Worm (Caenorhabditis elegans) whole organism, L3 larva: Measurements from ENCODE around the gene grl-29.

Experiments
- R02D3.7 ChIP-seq: fragments of 150-350 bp; optimal IDR thresholded peaks from 2 replicates; lab custom pipeline; 2014; ENCODE audit warnings: missing biosample characterization, missing genetic modification characterization
- ZK546.5 ChIP-seq: sonication (generic microtip); optimal IDR thresholded peaks from 2 replicates; lab custom pipeline; 2017; ENCODE audit warnings: missing biosample characterization, missing genetic modification characterization
- ama-1 ChIP-seq: fragments of 150-350 bp; optimal IDR thresholded peaks from 2 replicates; lab custom pipeline; 2018
- egl-27 ChIP-seq: sonication (generic microtip); optimal IDR thresholded peaks from 4 replicates; lab custom pipeline; 2017; ENCODE audit warnings: missing biosample characterization, missing genetic modification reagents, missing genetic modification characterization
- elt-1 ChIP-seq: fragments of 150-350 bp; optimal IDR thresholded peaks from 2 replicates; lab custom pipeline; 2014; ENCODE audit warnings: missing biosample characterization, missing genetic modification characterization
- elt-2 ChIP-seq: sonication (generic microtip); optimal IDR thresholded peaks from 2 replicates; lab custom pipeline; 2016; ENCODE audit warnings: missing genetic modification reagents, mild to moderate bottlenecking, missing genetic modification characterization, missing compliant biosample characterization
- elt-3 ChIP-seq, 3 experiments: fragments of 150-350 bp in 1 of 3; sonication (generic microtip) in 2 of 3; optimal IDR thresholded peaks; 2 replicates in 2 of 3; 4 replicates in 1 of 3; lab custom pipeline; 2014 to 2017; ENCODE audit warnings: missing biosample characterization in 3 of 3, missing genetic modification characterization in 3 of 3
- eor-1 ChIP-seq, 2 experiments: fragments of 150-350 bp; optimal IDR thresholded peaks; 2 replicates each; lab custom pipeline; 2014 to 2018; ENCODE audit warnings: missing biosample characterization in 2 of 2, missing genetic modification characterization in 2 of 2
- fkh-10 ChIP-seq: sonication (generic microtip); optimal IDR thresholded peaks from 2 replicates; lab custom pipeline; 2017; ENCODE audit warnings: missing biosample characterization, missing genetic modification reagents, missing genetic modification characterization
- fkh-2 ChIP-seq: fragments of 150-350 bp; optimal IDR thresholded peaks from 2 replicates; lab custom pipeline; 2014; ENCODE audit warnings: missing biosample characterization, missing genetic modification reagents, missing genetic modification characterization
- fos-1 ChIP-seq: fragments of 150-350 bp; optimal IDR thresholded peaks from 2 replicates; lab custom pipeline; 2014; ENCODE audit warnings: missing biosample characterization, missing genetic modification characterization
- hmg-11 ChIP-seq: sonication (generic microtip); optimal IDR thresholded peaks from 2 replicates; lab custom pipeline; 2016; ENCODE audit warnings: missing genetic modification characterization, missing compliant biosample characterization
- lin-15B ChIP-seq: fragments of 150-350 bp; optimal IDR thresholded peaks from 2 replicates; lab custom pipeline; 2014; ENCODE audit warnings: missing biosample characterization, missing genetic modification characterization
- lin-39 ChIP-seq: fragments of 150-350 bp; optimal IDR thresholded peaks from 2 replicates; lab custom pipeline; 2018; ENCODE audit warnings: missing biosample characterization, missing genetic modification reagents, missing genetic modification characterization
- lsy-12 ChIP-seq: sonication (generic microtip); optimal IDR thresholded peaks from 2 replicates; lab custom pipeline; 2016; ENCODE audit warnings: mild to moderate bottlenecking, missing genetic modification characterization, missing compliant biosample characterization
- mml-1 ChIP-seq: fragments of 150-350 bp; sonication (generic microtip); optimal IDR thresholded peaks from 3 replicates; lab custom pipeline; 2014; ENCODE audit warnings: missing biosample characterization, missing genetic modification characterization
- nfya-1 ChIP-seq: sonication (generic microtip); optimal IDR thresholded peaks from 2 replicates; lab custom pipeline; 2017; ENCODE audit warnings: missing genetic modification characterization, mild to moderate bottlenecking, missing compliant biosample characterization, antibody characterized with exemption, moderate library complexity; ENCODE audit not compliant: insufficient read depth
- nhr-11 ChIP-seq: fragments of 150-350 bp; optimal IDR thresholded peaks from 2 replicates; lab custom pipeline; 2014; ENCODE audit warnings: missing biosample characterization, missing genetic modification characterization
- nhr-23 ChIP-seq: fragments of 150-350 bp; optimal IDR thresholded peaks from 2 replicates; lab custom pipeline; 2014; ENCODE audit warnings: missing biosample characterization, missing genetic modification reagents, missing genetic modification characterization
- nhr-25 ChIP-seq: sonication (generic microtip); optimal IDR thresholded peaks from 2 replicates; lab custom pipeline; 2017; ENCODE audit warnings: missing biosample characterization, missing genetic modification characterization
- nhr-28 ChIP-seq: fragments of 150-350 bp; optimal IDR thresholded peaks from 2 replicates; lab custom pipeline; 2014; ENCODE audit warnings: missing biosample characterization, missing genetic modification characterization
- nhr-43 ChIP-seq: sonication (generic microtip); optimal IDR thresholded peaks from 2 replicates; lab custom pipeline; 2016; ENCODE audit warnings: mild to moderate bottlenecking, missing genetic modification characterization, missing compliant biosample characterization; ENCODE audit not compliant: poor library complexity, severe bottlenecking
- nhr-76 ChIP-seq: fragments of 150-350 bp; sonication (generic microtip); optimal IDR thresholded peaks from 5 replicates; lab custom pipeline; 2014; ENCODE audit warnings: missing biosample characterization, missing genetic modification characterization
- nhr-77 ChIP-seq: fragments of 150-350 bp; optimal IDR thresholded peaks from 2 replicates; lab custom pipeline; 2014; ENCODE audit warnings: missing biosample characterization, missing genetic modification characterization
- pha-4 ChIP-seq: fragments of 150-350 bp; optimal IDR thresholded peaks from 2 replicates; lab custom pipeline; 2014; ENCODE audit warnings: missing biosample characterization, missing genetic modification reagents, missing genetic modification characterization
- pqm-1 ChIP-seq: fragments of 150-350 bp; optimal IDR thresholded peaks from 2 replicates; lab custom pipeline; 2017; ENCODE audit warnings: missing biosample characterization, missing genetic modification characterization, inconsistent platforms
- snpc-4 ChIP-seq: fragments of 150-350 bp; optimal IDR thresholded peaks from 2 replicates; lab custom pipeline; 2014; ENCODE audit warnings: missing biosample characterization, missing genetic modification characterization
- tbx-2 ChIP-seq: sonication (generic microtip); optimal IDR thresholded peaks from 2 replicates; lab custom pipeline; 2016; ENCODE audit warnings: mild to moderate bottlenecking, missing genetic modification characterization, missing compliant biosample characterization
- unc-39 ChIP-seq: sonication (generic microtip); optimal IDR thresholded peaks from 4 replicates; lab custom pipeline; 2017; ENCODE audit warnings: missing biosample characterization, missing genetic modification characterization
- unc-62 ChIP-seq: fragments of 150-350 bp; sonication (generic microtip); optimal IDR thresholded peaks from 4 replicates; lab custom pipeline; 2014; ENCODE audit warnings: missing biosample characterization, missing genetic modification reagents, missing genetic modification characterization
- zag-1 ChIP-seq: fragments of 150-350 bp; optimal IDR thresholded peaks from 2 replicates; lab custom pipeline; 2014; ENCODE audit warnings: missing biosample characterization, missing genetic modification characterization
- ztf-4 ChIP-seq: fragments of 150-350 bp; optimal IDR thresholded peaks from 2 replicates; lab custom pipeline; 2014; ENCODE audit warnings: missing biosample characterization, missing genetic modification characterization

grl-29 gene

DNA sequence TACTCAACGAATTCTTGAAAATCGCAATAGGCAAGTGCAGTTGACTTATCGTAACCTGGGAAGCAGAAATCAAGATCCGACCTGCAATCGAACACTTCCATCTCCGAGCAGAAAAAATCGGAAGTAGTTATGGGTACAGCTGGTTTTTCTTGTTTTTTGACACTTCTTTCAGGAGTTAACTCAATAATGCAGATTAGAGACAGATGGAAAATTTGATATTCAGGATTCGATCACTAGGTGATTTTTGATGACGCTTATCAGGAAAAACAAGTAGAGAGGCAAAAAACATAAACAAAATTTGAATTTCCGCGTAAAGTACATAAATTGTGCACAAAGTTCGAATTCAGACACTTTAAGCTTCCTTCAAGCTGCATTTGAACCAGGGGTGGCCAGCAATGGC, 6.2 kb downstream of the grl-29 start, which contains the start of gene srw-130:
TSS of gene srw-130 (minus strand) at position 101 of the 400 bp plus-strand sequence.
- TF ChIP-seq nhr-25 (tag; lab: Kevin White, UChicago) (no peak), pha-4 (no peak), nhr-11 (tag; lab: Kevin White, UChicago) (no peak), nhr-76 (tag; lab: Kevin White, UChicago) (no peak), nhr-43 (tag; lab: Kevin White, UChicago) (no peak), mml-1 (tag; lab: Kevin White, UChicago) (no peak), fos-1 (tag; lab: Kevin White, UChicago) (no peak), egl-27 (tag; lab: Kevin White, UChicago) (no peak), unc-62 (GFP tag; lab: Kevin White, UChicago) (no peak), pqm-1 (tag; lab: Kevin White, UChicago) (no peak), nhr-28 (tag; lab: Kevin White, UChicago) (no peak), elt-2 (tag; lab: Kevin White, UChicago) (no peak), fkh-10 (GFP tag; lab: Kevin White, UChicago) (no peak), lin-15B (tag; lab: Kevin White, UChicago) (no peak), fkh-2 (tag; lab: Kevin White, UChicago) (no peak)

DNA sequence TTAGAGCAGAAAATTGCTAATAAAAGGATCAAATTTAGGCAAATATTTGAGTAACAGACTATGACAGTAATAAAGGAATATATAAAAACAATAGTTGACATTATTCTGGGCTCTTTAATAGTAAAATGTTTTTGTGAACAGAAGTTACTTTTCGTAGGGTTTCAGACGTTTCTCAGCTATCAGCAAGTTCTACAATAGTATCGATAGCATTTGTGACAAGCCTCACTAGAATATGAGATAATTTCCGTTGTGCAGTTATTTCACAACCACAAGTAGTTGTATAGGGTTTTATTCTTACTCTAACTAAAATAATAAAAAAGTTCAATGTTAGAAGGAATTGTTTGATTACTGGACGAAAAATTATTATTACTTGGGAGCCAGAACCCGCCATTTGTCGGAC, 8.5 kb downstream of the grl-29 start, which contains the start of gene srbc-68:
TSS of gene srbc-68 (minus strand) at position 101 of the 400 bp plus-strand sequence.
- TF ChIP-seq nhr-23 (tag; lab: Kevin White, UChicago) (no peak), pqm-1 (tag; lab: Kevin White, UChicago) (no peak), nhr-25 (tag; lab: Kevin White, UChicago) (no peak), ZK546.5 (tag; lab: Kevin White, UChicago) (no peak)

- TF ChIP-seq pha-4: no peak
- no peak for TF ChIP-seq nhr-25 (tag; lab: Kevin White, UChicago)
- TF ChIP-seq nhr-77 (tag; lab: Kevin White, UChicago): no peak
These were observed 11.7 kb downstream of the grl-29 start, which contains the start of gene nhr-222 for ce11 chrV:3543344-3543743. nhr-222 (minus strand) TSS chrV:3543444.

DNA sequence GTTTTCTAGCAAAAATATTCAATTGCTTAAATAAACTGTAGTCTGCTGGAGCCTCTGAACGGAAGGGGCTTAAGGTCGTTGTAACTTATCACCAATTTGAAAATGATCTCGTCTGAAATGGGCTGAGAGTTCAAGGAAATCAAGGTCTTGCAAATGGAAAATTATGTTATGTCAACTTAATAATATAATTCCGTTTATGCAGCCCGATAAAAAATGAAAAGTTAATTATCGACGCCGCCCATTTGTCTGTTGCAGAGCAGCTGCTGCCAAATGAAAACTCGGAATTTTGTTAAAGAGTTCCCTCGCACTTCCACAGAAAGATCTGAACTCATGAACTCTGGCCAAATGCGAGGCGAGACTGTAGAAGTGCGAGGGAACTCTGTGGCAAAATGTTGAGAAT, 13.9 kb downstream of the grl-29 start, which contains the start of gene srbc-67:
TSS of gene srbc-67 (minus strand) at position 101 of the 400 bp plus-strand sequence.
- TF ChIP-seq unc-39 (tag; lab: Kevin White, UChicago) (no peak), nhr-77 (tag; lab: Kevin White, UChicago) (no peak), R02D3.7 (tag; lab: Kevin White, UChicago) (no peak), eor-1 (tag; optimal IDR thresholded peaks at IDR 0.05; lab: Kevin White, UChicago) (no peak), ZK546.5 (tag; lab: Kevin White, UChicago) (no peak), fos-1 (tag; lab: Kevin White, UChicago) (no peak), nhr-11 (tag; lab: Kevin White, UChicago) (no peak), snpc-4 (tag; lab: Kevin White, UChicago) (no peak), elt-2 (tag; lab: Kevin White, UChicago) (no peak), pha-4 (no peak), lin-39 (no peak)

- TF ChIP-seq egl-27 (tag; lab: Kevin White, UChicago): no peak
- no peak for TF ChIP-seq hmg-11 (tag; lab: Kevin White, UChicago)
- TF ChIP-seq ztf-4 (tag; lab: Kevin White, UChicago): no peak
- no peak for TF ChIP-seq zag-1 (tag; lab: Kevin White, UChicago)
- TF ChIP-seq nfya-1: no peak
- no peak for TF ChIP-seq nhr-25 (tag; lab: Kevin White, UChicago)
- TF ChIP-seq lsy-12 (tag; lab: Kevin White, UChicago): no peak
- TF ChIP-seq elt-1 (tag; lab: Kevin White, UChicago): no peak
- TF ChIP-seq ama-1 (lab: Kevin White, UChicago): no peak
These were observed 16.7 kb downstream of the grl-29 start, which contains the start of gene nhr-93 for ce11 chrV:3538307-3538706. nhr-93 (minus strand) TSS chrV:3538407.

DNA sequence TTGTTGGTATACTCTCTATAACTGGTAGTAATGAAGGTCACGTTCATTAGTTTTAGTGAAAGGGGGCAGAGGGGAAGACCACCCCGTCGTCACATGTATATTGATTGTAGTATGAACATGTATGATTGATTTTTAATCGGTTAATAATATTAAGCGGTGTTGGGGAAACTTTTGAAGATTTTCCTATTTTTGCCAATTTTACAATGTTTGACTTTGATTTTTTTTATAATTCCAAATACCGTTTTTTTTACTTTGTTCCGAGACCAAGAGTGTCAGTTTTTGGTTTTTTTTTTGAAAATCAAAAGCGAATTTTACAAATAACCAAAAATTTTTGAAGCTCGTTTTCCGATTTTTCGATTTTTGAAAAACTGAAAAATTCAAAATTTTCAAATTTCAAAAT, 19.8 kb downstream of the grl-29 start, which contains the start of gene nhr-221:
TSS of gene nhr-221 (minus strand) at position 101 of the 400 bp plus-strand sequence.
- no peak for TF ChIP-seq tbx-2 (tag; lab: Kevin White, UChicago)
- TF ChIP-seq elt-1 (tag; lab: Kevin White, UChicago): no peak
- TF ChIP-seq nhr-76 (tag; lab: Kevin White, UChicago): no peak
- TF ChIP-seq ztf-4 (tag; lab: Kevin White, UChicago): no peak
- no peak for TF ChIP-seq lin-39
- no peak for TF ChIP-seq nfya-1
- TF ChIP-seq hmg-11 (tag; lab: Kevin White, UChicago): no peak
- no peak for TF ChIP-seq unc-39 (tag; lab: Kevin White, UChicago)
- TF ChIP-seq elt-3 (tag; optimal IDR thresholded peaks at IDR 0.05; lab: Kevin White, UChicago): no peak
- no peak for TF ChIP-seq egl-27 (tag; lab: Kevin White, UChicago)
- no peak for TF ChIP-seq fkh-2 (tag; lab: Kevin White, UChicago)
- TF ChIP-seq, all 47 proteins: peak for 0
